Fruit fly (Drosophila melanogaster) whole organism, wandering third instar larva: ENCODE data around the gene CG12590.

Source experiments
- Abd-B ChIP-seq: fragments of >200 bp; optimal IDR thresholded peaks from 2 replicates; lab custom pipeline; 2017; ENCODE audit warnings: missing biosample characterization, missing genetic modification characterization
- CrebA ChIP-seq: fragments of 200-800 bp; sonication (Bioruptor generic); optimal IDR thresholded peaks from 2 replicates; lab custom pipeline; 2016; ENCODE audit warnings: missing biosample characterization, mild to moderate bottlenecking, missing genetic modification characterization, borderline replicate concordance
- Dfd ChIP-seq: fragments of >200 bp; optimal IDR thresholded peaks from 2 replicates; lab custom pipeline; 2017; ENCODE audit warnings: missing biosample characterization, missing genetic modification characterization
- Jra ChIP-seq: sonication (Bioruptor generic); optimal IDR thresholded peaks from 2 replicates; lab custom pipeline; 2016; ENCODE audit warnings: missing biosample characterization, missing genetic modification characterization
- Mio ChIP-seq: sonication (Bioruptor generic); optimal IDR thresholded peaks from 2 replicates; lab custom pipeline; 2016; ENCODE audit warnings: missing biosample characterization, missing genetic modification characterization
- Rel ChIP-seq, 2 experiments: fragments of 200-800 bp; sonication (Bioruptor generic) in 1 of 2; optimal IDR thresholded peaks; 2 replicates in 1 of 2; 3 replicates in 1 of 2; lab custom pipeline; 2016 to 2019; ENCODE audit warnings: mild to moderate bottlenecking in 2 of 2, missing biosample characterization in 2 of 2, missing genetic modification characterization in 2 of 2, moderate library complexity in 1 of 2
- ey ChIP-seq: fragments of 200-800 bp; sonication (Bioruptor generic); optimal IDR thresholded peaks from 2 replicates; lab custom pipeline; 2016; ENCODE audit warnings: missing biosample characterization, missing genetic modification characterization
- lola ChIP-seq: fragments of >200 bp; optimal IDR thresholded peaks from 2 replicates; lab custom pipeline; 2017; ENCODE audit warnings: missing biosample characterization, missing genetic modification characterization
- rgr ChIP-seq: fragments of 200-800 bp; sonication (Bioruptor generic); optimal IDR thresholded peaks from 3 replicates; lab custom pipeline; 2016; ENCODE audit warnings: missing biosample characterization, mild to moderate bottlenecking, missing genetic modification characterization
- sage ChIP-seq: fragments of 200-800 bp; sonication (Bioruptor generic); optimal IDR thresholded peaks from 2 replicates; lab custom pipeline; 2016; ENCODE audit warnings: missing biosample characterization, mild to moderate bottlenecking, missing genetic modification characterization
- usp ChIP-seq: fragments of >200 bp; optimal IDR thresholded peaks from 2 replicates; lab custom pipeline; 2017; ENCODE audit warnings: missing biosample characterization, missing genetic modification characterization

- TF ChIP-seq ey (GFP tag; lab: Kevin White, UChicago): no peak
- no peak for TF ChIP-seq usp (GFP tag; lab: Kevin White, UChicago)
- no peak for TF ChIP-seq Rel (GFP tag; optimal IDR thresholded peaks at IDR 0.05; lab: Kevin White, UChicago)
- TF ChIP-seq Rel (tag; optimal IDR thresholded peaks at IDR 0.05; lab: Kevin White, UChicago): no peak
- TF ChIP-seq Dfd (GFP tag; lab: Kevin White, UChicago): no peak
- no peak for TF ChIP-seq Jra (GFP tag; lab: Kevin White, UChicago)
- no peak for TF ChIP-seq CrebA (GFP tag; lab: Kevin White, UChicago)
- TF ChIP-seq rgr (GFP tag; lab: Kevin White, UChicago): no peak
- no peak for TF ChIP-seq Mio
- no peak for TF ChIP-seq lola
- no peak for TF ChIP-seq Abd-B (GFP tag; lab: Kevin White, UChicago)
- TF ChIP-seq sage (GFP tag; lab: Kevin White, UChicago): no peak
Measured at dm6 chr3R:5208115-5208365, 48.6 kb downstream of the CG12590 start.
